Worm (Caenorhabditis elegans): ENCODE measurements around the gene ugt-10.

ugt-10 gene

DNA sequence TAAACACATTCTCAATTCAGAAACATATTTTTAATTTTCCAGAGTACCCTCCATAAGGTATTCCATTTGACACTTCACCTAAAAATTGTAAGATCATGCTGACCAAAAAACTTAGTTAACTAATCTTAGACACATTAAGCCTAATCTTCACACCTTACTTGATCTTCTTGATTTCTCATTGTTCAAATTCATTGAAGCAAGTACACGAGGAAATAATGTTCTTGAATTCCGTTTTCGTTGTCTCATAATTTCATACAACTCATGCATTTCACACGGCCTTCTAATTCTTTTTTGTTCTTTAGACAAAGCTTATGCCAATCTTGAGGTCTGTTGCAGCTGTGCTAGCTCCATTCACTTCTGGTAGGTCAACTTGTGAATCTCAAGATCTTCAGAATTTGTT lies 27.9 kb downstream of the ugt-10 start, which contains the start of gene srd-33:
Gene srd-33 (plus strand): TSS at position 301 of the 400 bp plus-strand sequence.
- TF ChIP-seq zag-1 (tag; optimal IDR thresholded peaks at IDR 0.05) (no peak), hlh-11 (tag; optimal IDR thresholded peaks at IDR 0.05) (no peak), zfp-3 (GFP tag; conservative IDR thresholded peaks at IDR 0.05) (no peak), T26A8.4 (GFP tag; IDR thresholded peaks at IDR 0.05) (no peak), ztf-11 (tag; optimal IDR thresholded peaks at IDR 0.05) (no peak), R02D3.7 (tag; optimal IDR thresholded peaks at IDR 0.05) (no peak), ceh-32 (tag; optimal IDR thresholded peaks at IDR 0.05; ENCODE audit: poor library complexity) (no peak), daf-16 (GFP tag; optimal IDR thresholded peaks at IDR 0.05) (no peak), daf-16 (tag; optimal IDR thresholded peaks at IDR 0.05) (no peak), lir-3 (tag; optimal IDR thresholded peaks at IDR 0.05) (no peak), ceh-28 (tag; optimal IDR thresholded peaks at IDR 0.05) (no peak), ZK337.2 (GFP tag; IDR thresholded peaks at IDR 0.05) (no peak), nhr-102 (tag; optimal IDR thresholded peaks at IDR 0.05) (no peak), spr-1 (tag; optimal IDR thresholded peaks at IDR 0.05) (no peak)

DNA sequence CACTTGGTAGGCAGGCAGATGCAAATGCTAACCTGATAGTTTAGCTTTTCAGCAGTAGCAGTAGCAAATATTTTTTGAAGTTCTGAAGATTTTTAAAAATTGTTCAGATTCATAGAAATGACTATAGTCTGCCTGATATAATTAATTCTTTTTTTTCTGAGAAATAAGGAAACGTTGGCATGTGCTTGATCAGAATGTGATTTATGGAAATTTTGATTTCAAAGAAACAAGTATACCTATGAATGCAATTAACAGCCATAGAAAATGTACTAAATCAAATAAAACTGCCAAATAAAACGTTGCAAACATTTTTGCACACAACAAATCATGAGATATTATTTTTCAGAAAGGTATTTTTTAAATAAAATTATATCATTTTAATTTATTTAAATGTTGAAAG lies 29.3 kb downstream of the ugt-10 start:
- TF ChIP-seq T26A8.4 (GFP tag; IDR thresholded peaks at IDR 0.05) (no peak), gei-8 (GFP tag; optimal IDR thresholded peaks at IDR 0.05) (no peak), R02D3.7 (tag; optimal IDR thresholded peaks at IDR 0.05) (no peak), tra-1 (GFP tag; IDR thresholded peaks at IDR 0.05) (no peak), lin-15B (tag; optimal IDR thresholded peaks at IDR 0.05) (no peak), cey-2 (tag; optimal IDR thresholded peaks at IDR 0.05; ENCODE audit: borderline replicate concordance, insufficient read depth) (no peak), aha-1 (tag) (no peak), snpc-4 (tag; optimal IDR thresholded peaks at IDR 0.05) (no peak), fkh-10 (GFP tag; optimal IDR thresholded peaks at IDR 0.05) (no peak), lin-39 (tag; optimal IDR thresholded peaks at IDR 0.05) (no peak), ZK546.5 (tag; optimal IDR thresholded peaks at IDR 0.05) (no peak), lsy-2 (tag; optimal IDR thresholded peaks at IDR 0.05) (no peak), lin-38 (GFP tag; IDR thresholded peaks at IDR 0.05) (no peak), nhr-41 (GFP tag; IDR thresholded peaks at IDR 0.05) (no peak), F49E8.2 (tag; optimal IDR thresholded peaks at IDR 0.05; ENCODE audit: borderline replicate concordance) (no peak), nhr-111 (GFP tag; optimal IDR thresholded peaks at IDR 0.05) (no peak), dmd-6 (GFP tag; IDR thresholded peaks at IDR 0.05) (no peak), arid-1 (GFP tag; conservative IDR thresholded peaks at IDR 0.05) (no peak), F10B5.3 (tag; optimal IDR thresholded peaks at IDR 0.05) (no peak), snpc-1.2 (GFP tag; IDR thresholded peaks at IDR 0.05) (no peak)

DNA sequence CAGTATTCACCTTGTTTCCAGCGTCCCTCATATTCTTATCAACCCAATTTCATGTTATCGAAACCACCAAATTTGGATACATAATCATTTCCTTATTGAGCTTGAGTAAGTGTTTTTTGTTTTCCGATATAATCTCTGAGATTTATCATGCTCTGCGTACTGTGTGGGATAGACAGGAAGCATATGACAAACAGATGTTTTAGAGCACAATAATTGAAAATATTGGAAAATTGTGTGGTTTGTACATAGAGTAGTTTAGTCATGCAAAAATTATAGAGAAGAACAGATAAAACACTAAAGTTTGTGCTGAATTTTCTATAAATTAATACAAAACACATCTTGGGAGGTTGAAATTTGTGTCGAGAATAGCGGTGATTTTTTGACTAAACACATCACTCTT lies 31.2 kb downstream of the ugt-10 start:
- TF ChIP-seq nhr-237 (tag; optimal IDR thresholded peaks at IDR 0.05) (no peak), nhr-77 (tag; optimal IDR thresholded peaks at IDR 0.05) (no peak), nhr-6 (tag; optimal IDR thresholded peaks at IDR 0.05) (no peak), Y75B8A.6 (GFP tag; IDR thresholded peaks at IDR 0.05) (no peak), nhr-111 (GFP tag; optimal IDR thresholded peaks at IDR 0.05) (no peak), ceh-20 (GFP tag; IDR thresholded peaks at IDR 0.05) (no peak), ctbp-1 (GFP tag; IDR thresholded peaks at IDR 0.05) (no peak)

DNA sequence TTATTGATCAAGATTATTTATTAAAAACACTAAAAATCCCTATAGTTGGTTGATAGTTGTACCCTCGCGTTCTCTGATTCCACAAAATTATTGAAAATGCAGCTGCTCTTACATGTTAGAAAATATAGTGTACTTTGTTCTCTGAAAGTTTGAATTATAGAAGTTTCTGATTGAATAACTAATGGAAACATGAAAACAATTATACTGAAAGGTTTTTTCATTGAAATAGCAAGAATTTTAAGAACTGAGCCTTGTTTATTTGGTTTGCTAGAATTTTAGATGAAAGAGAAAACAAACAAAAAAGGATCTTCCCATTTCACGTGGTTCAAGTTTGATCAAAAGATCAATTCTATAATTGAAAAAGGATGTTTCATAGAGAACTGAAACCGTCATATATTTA lies 32.4 kb downstream of the ugt-10 start:
- TF ChIP-seq lir-3 (tag; optimal IDR thresholded peaks at IDR 0.05) = no peak
- no peak for TF ChIP-seq unc-62 (GFP tag; optimal IDR thresholded peaks at IDR 0.05 in 1 of 2)
- no peak for TF ChIP-seq unc-62 (tag; optimal IDR thresholded peaks at IDR 0.05)
- TF ChIP-seq Y75B8A.6 (GFP tag; IDR thresholded peaks at IDR 0.05) = no peak
- TF ChIP-seq Y5F2A.4 (GFP tag; optimal IDR thresholded peaks at IDR 0.05) = no peak
- TF ChIP-seq dpl-1 (GFP tag; optimal IDR thresholded peaks at IDR 0.05) = no peak
- TF ChIP-seq set-16 (GFP tag; IDR thresholded peaks at IDR 0.05) = no peak
- no peak for TF ChIP-seq tra-1 (GFP tag; IDR thresholded peaks at IDR 0.05)
- TF ChIP-seq nhr-102 (tag; optimal IDR thresholded peaks at IDR 0.05) = no peak
- TF ChIP-seq T26A8.4 (GFP tag; IDR thresholded peaks at IDR 0.05) = no peak
- TF ChIP-seq Y105C5A.15 (GFP tag; IDR thresholded peaks at IDR 0.05) = no peak
- TF ChIP-seq sdz-12 (GFP tag; optimal IDR thresholded peaks at IDR 0.05) = no peak
- no peak for TF ChIP-seq hlh-11 (tag; optimal IDR thresholded peaks at IDR 0.05)
- no peak for TF ChIP-seq skn-1 (tag; optimal IDR thresholded peaks at IDR 0.05)
- no peak for TF ChIP-seq D1046.2 (GFP tag; IDR thresholded peaks at IDR 0.05)
- no peak for TF ChIP-seq lim-7 (GFP tag; IDR thresholded peaks at IDR 0.05)
- no peak for TF ChIP-seq zfp-3 (GFP tag; conservative IDR thresholded peaks at IDR 0.05)
- no peak for TF ChIP-seq ceh-82 (tag; optimal IDR thresholded peaks at IDR 0.05)
